Fruit fly (Drosophila melanogaster): Measurements from ENCODE around the gene Swt1.

The Swt1 gene

dm6 chrX:18092810-18093222 is 2.5 kb upstream of the Swt1 start, which contains the start of gene RhoGAP16F (continued):
- peak; percentile 73; the same call in 1 of the 2 replicates for TF ChIP-seq stc (GFP tag; IDR thresholded peaks at IDR 0.05)
- peak; percentile 77 for TF ChIP-seq CG14667 (GFP tag; IDR thresholded peaks at IDR 0.05)
- 0 out of 2 replicates have a peak, but pooled peaks have one; percentile 4 for TF ChIP-seq CG17612 (GFP tag; IDR thresholded peaks at IDR 0.05)
- TF ChIP-seq CG2202 (tag; optimal IDR thresholded peaks at IDR 0.05): peak; percentile 72
- peak; percentile 92 for TF ChIP-seq scrt (GFP tag; optimal IDR thresholded peaks at IDR 0.05)
- peak; percentile 80 for TF ChIP-seq Dek (tag; optimal IDR thresholded peaks at IDR 0.05)
- TF ChIP-seq CG7271 (tag; optimal IDR thresholded peaks at IDR 0.05): peak; percentile 71
- peak; percentile 90 for TF ChIP-seq CoRest (tag; optimal IDR thresholded peaks at IDR 0.05)
- TF ChIP-seq CG3838 (GFP tag; optimal IDR thresholded peaks at IDR 0.05): peak; percentile 67
- TF ChIP-seq sr (GFP tag; IDR thresholded peaks at IDR 0.05): 0 out of 3 replicates have a peak, but pooled peaks have one; percentile 9
- TF ChIP-seq CG4820 (GFP tag; optimal IDR thresholded peaks at IDR 0.05): peak; percentile 79
- TF ChIP-seq Hey (tag; optimal IDR thresholded peaks at IDR 0.05): no peak
- TF ChIP-seq rib (GFP tag; IDR thresholded peaks at IDR 0.05): peak; percentile 52
- no peak for TF ChIP-seq ato (GFP tag; IDR thresholded peaks at IDR 0.05; ENCODE audit: partially characterized antibody)
- TF ChIP-seq Adf1 (GFP tag; IDR thresholded peaks at IDR 0.05): peak; percentile 41; the same call in 1 of the 2 replicates
- TF ChIP-seq Oaz (GFP tag; IDR thresholded peaks at IDR 0.05): peak; percentile 71; the same call in 1 of the 2 replicates
- peak; percentile 72 for TF ChIP-seq Nf-YC (tag; optimal IDR thresholded peaks at IDR 0.05)
- no peak for TF ChIP-seq Dll (GFP tag; IDR thresholded peaks at IDR 0.05; ENCODE audit: partially characterized antibody)
- TF ChIP-seq CG31388 (GFP tag; optimal IDR thresholded peaks at IDR 0.05): peak; percentile 70
- no peak for TF ChIP-seq CG8478 (optimal IDR thresholded peaks at IDR 0.05)
- peak; percentile 71 to 85 for TF ChIP-seq chif (GFP tag; optimal IDR thresholded peaks at IDR 0.05)
- TF ChIP-seq CG42726 (GFP tag; IDR thresholded peaks at IDR 0.05; ENCODE audit: partially characterized antibody): no peak
- peak; percentile 92 for TF ChIP-seq gem (tag; optimal IDR thresholded peaks at IDR 0.05)
- TF ChIP-seq klu (GFP tag; IDR thresholded peaks at IDR 0.05): peak; percentile 78
- no peak for TF ChIP-seq D (optimal IDR thresholded peaks at IDR 0.05)
- TF ChIP-seq D (GFP tag; optimal IDR thresholded peaks at IDR 0.05): peak; percentile 69
- TF ChIP-seq en (GFP tag; optimal IDR thresholded peaks at IDR 0.05): peak; percentile 9
- TF ChIP-seq CG18599 (GFP tag; optimal IDR thresholded peaks at IDR 0.05): peak; percentile 88
- TF ChIP-seq Asciz (GFP tag; optimal IDR thresholded peaks at IDR 0.05): peak; percentile 74
- TF ChIP-seq sob (GFP tag; IDR thresholded peaks at IDR 0.05): peak; percentile 88
- peak; percentile 73 to 84 for TF ChIP-seq Hr51 (GFP tag; optimal IDR thresholded peaks at IDR 0.05)
- TF ChIP-seq sens-2 (GFP tag; IDR thresholded peaks at IDR 0.05): peak; percentile 38; the same call in 1 of the 2 replicates
- peak; percentile 70 for TF ChIP-seq CG4730 (GFP tag; IDR thresholded peaks at IDR 0.05)
- TF ChIP-seq prd (optimal IDR thresholded peaks at IDR 0.05): no peak
- peak; percentile 93 for TF ChIP-seq prd (GFP tag; IDR thresholded peaks at IDR 0.05)
- TF ChIP-seq unc-4 (GFP tag; IDR thresholded peaks at IDR 0.05; ENCODE audit: partially characterized antibody): no peak
- TF ChIP-seq CG16815 (GFP tag; optimal IDR thresholded peaks at IDR 0.05): peak; percentile 83
- peak; percentile 80 for TF ChIP-seq H15 (GFP tag; IDR thresholded peaks at IDR 0.05)
- peak; percentile 93 for TF ChIP-seq lilli (GFP tag; optimal IDR thresholded peaks at IDR 0.05)
- TF ChIP-seq CG34376 (GFP tag; optimal IDR thresholded peaks at IDR 0.05): peak; percentile 69
- peak; percentile 39 for TF ChIP-seq tup (GFP tag; optimal IDR thresholded peaks at IDR 0.05)
- peak; percentile 84 for TF ChIP-seq PHDP (tag; optimal IDR thresholded peaks at IDR 0.05)
- TF ChIP-seq ftz-f1 (GFP tag; optimal IDR thresholded peaks at IDR 0.05): peak; percentile 13
- peak; percentile 85 for TF ChIP-seq CG3847 (GFP tag; IDR thresholded peaks at IDR 0.05)
- TF ChIP-seq vfl (GFP tag; optimal IDR thresholded peaks at IDR 0.05): peak; percentile 79
- peak; percentile 51 for TF ChIP-seq Camta (GFP tag; optimal IDR thresholded peaks at IDR 0.05)
- peak; percentile 26 for TF ChIP-seq CTCF (GFP tag; optimal IDR thresholded peaks at IDR 0.05)
- peak; percentile 52 for TF ChIP-seq CG3163 (GFP tag; optimal IDR thresholded peaks at IDR 0.05)
- TF ChIP-seq bbx (GFP tag; IDR thresholded peaks at IDR 0.05; ENCODE audit: partially characterized antibody): no peak
- TF ChIP-seq trem (tag; optimal IDR thresholded peaks at IDR 0.05): peak; percentile 99
- TF ChIP-seq jumu (GFP tag; optimal IDR thresholded peaks at IDR 0.05): peak; percentile 67
- peak; percentile 76 for TF ChIP-seq CG17385 (GFP tag; optimal IDR thresholded peaks at IDR 0.05)

All from whole organism, embryonic.